Fruit fly (Drosophila melanogaster) whole organism, embryonic: ENCODE measurements around the gene HIP-R.

Experiments used
- Atf-2 ChIP-seq: fragments of 200-800 bp; sonication (Bioruptor generic); optimal IDR thresholded peaks from 2 replicates; lab custom pipeline; 2016; ENCODE audit warnings: missing biosample characterization, missing genetic modification characterization
- CG10321 ChIP-seq: fragments of 200-800 bp; sonication (Bioruptor generic); IDR thresholded peaks from 2 replicates; pipeline ENCODE4 v1.3.6; 2022; ENCODE audit warnings: missing biosample characterization, missing genetic modification characterization
- CG10462 ChIP-seq: fragments of 200-800 bp; sonication (Bioruptor generic); optimal IDR thresholded peaks from 2 replicates; lab custom pipeline; 2016; ENCODE audit warnings: missing biosample characterization, missing genetic modification characterization
- CG10565 ChIP-seq: fragments of 200-800 bp; sonication (Bioruptor generic); optimal IDR thresholded peaks from 3 replicates; lab custom pipeline; 2016; ENCODE audit warnings: missing biosample characterization, mild to moderate bottlenecking, missing genetic modification characterization
- CG11093 ChIP-seq: fragments of 200-800 bp; sonication (Bioruptor generic); IDR thresholded peaks from 3 replicates; pipeline ENCODE4 v1.3.6; 2022; ENCODE audit warnings: missing biosample characterization, missing genetic modification characterization
- CG12104 ChIP-seq: fragments of 200-800 bp; sonication (Bioruptor generic); optimal IDR thresholded peaks from 3 replicates; lab custom pipeline; 2016; ENCODE audit warnings: missing biosample characterization, missing genetic modification characterization
- CG12299 ChIP-seq: fragments of 200-800 bp; sonication (Bioruptor generic); optimal IDR thresholded peaks from 2 replicates; lab custom pipeline; 2018; ENCODE audit warnings: missing biosample characterization, mild to moderate bottlenecking, missing genetic modification characterization
- CG12659 ChIP-seq: fragments of 200-800 bp; sonication (Bioruptor generic); optimal IDR thresholded peaks from 3 replicates; lab custom pipeline; 2017; ENCODE audit warnings: mild to moderate bottlenecking, missing biosample characterization, missing genetic modification reagents, missing genetic modification characterization
- CG12744 ChIP-seq: fragments of 200-800 bp; sonication (Bioruptor generic); optimal IDR thresholded peaks from 2 replicates; lab custom pipeline; 2016; ENCODE audit warnings: missing biosample characterization, missing genetic modification characterization
- CG14050 ChIP-seq: fragments of 200-800 bp; sonication (Bioruptor generic); IDR thresholded peaks from 3 replicates; pipeline ENCODE4 v1.3.6; 2022; ENCODE audit warnings: missing biosample characterization, missing genetic modification characterization
- CG14965 ChIP-seq: fragments of 200-800 bp; sonication (Bioruptor generic); optimal IDR thresholded peaks from 2 replicates; lab custom pipeline; 2016; ENCODE audit warnings: missing biosample characterization, missing genetic modification characterization, borderline replicate concordance
- CG16779 ChIP-seq: fragments of 200-800 bp; sonication (Bioruptor generic); IDR thresholded peaks from 2 replicates; pipeline ENCODE4 v1.3.6; 2022; ENCODE audit warnings: missing biosample characterization, missing genetic modification characterization
- CG1832 ChIP-seq: fragments of 200-800 bp; sonication (Bioruptor generic); optimal IDR thresholded peaks from 2 replicates; lab custom pipeline; 2017; ENCODE audit warnings: missing biosample characterization, mild to moderate bottlenecking, missing genetic modification characterization, inconsistent platforms
- CG18599 ChIP-seq: fragments of 200-800 bp; sonication (Bioruptor generic); optimal IDR thresholded peaks from 3 replicates; lab custom pipeline; 2017; ENCODE audit warnings: missing biosample characterization, missing genetic modification characterization, mild to moderate bottlenecking, moderate library complexity, missing genetic modification reagents
- CG31365 ChIP-seq: fragments of 200-800 bp; sonication (Bioruptor generic); optimal IDR thresholded peaks from 2 replicates; lab custom pipeline; 2018; ENCODE audit warnings: missing biosample characterization, mild to moderate bottlenecking, missing genetic modification characterization
- CG3281 ChIP-seq: fragments of 200-800 bp; sonication (Bioruptor generic); optimal IDR thresholded peaks from 3 replicates; lab custom pipeline; 2017; ENCODE audit warnings: missing biosample characterization, mild to moderate bottlenecking, missing genetic modification characterization
- CG42726 ChIP-seq: fragments of 200-800 bp; sonication (Bioruptor generic); IDR thresholded peaks from 2 replicates; pipeline ENCODE4 v1.3.6; 2022; ENCODE audit warnings: missing biosample characterization, missing genetic modification characterization; ENCODE audit not compliant: partially characterized antibody
- CG43689 ChIP-seq: fragments of 200-800 bp; sonication (Bioruptor generic); IDR thresholded peaks from 2 replicates; pipeline ENCODE4 v1.3.6; 2022; ENCODE audit warnings: missing biosample characterization, missing genetic modification characterization
- CG6654 ChIP-seq: fragments of 200-800 bp; sonication (Bioruptor generic); optimal IDR thresholded peaks from 2 replicates; lab custom pipeline; 2017; ENCODE audit warnings: missing biosample characterization, mild to moderate bottlenecking, missing genetic modification characterization
- CG7357 ChIP-seq: fragments of 200-800 bp; sonication (Bioruptor generic); IDR thresholded peaks from 3 replicates; pipeline ENCODE4 v1.3.6; 2022; ENCODE audit warnings: missing biosample characterization, missing genetic modification characterization
- CG7839 ChIP-seq: fragments of 200-800 bp; sonication (Bioruptor generic); optimal IDR thresholded peaks from 3 replicates; lab custom pipeline; 2018; ENCODE audit warnings: missing biosample characterization, mild to moderate bottlenecking, missing genetic modification characterization, moderate library complexity
- CG8765 ChIP-seq: fragments of 200-800 bp; sonication (Bioruptor generic); IDR thresholded peaks from 2 replicates; pipeline ENCODE4 v1.3.6; 2022; ENCODE audit warnings: missing biosample characterization, missing genetic modification characterization
- CG8944 ChIP-seq: fragments of 200-800 bp; sonication (Bioruptor generic); optimal IDR thresholded peaks from 3 replicates; lab custom pipeline; 2016; ENCODE audit warnings: missing biosample characterization, missing genetic modification characterization
- CG9215 ChIP-seq: fragments of 200-800 bp; sonication (Bioruptor generic); IDR thresholded peaks from 2 replicates; pipeline ENCODE4 v1.3.6; 2022; ENCODE audit warnings: missing biosample characterization, missing genetic modification characterization
- Dbx ChIP-seq: fragments of 200-800 bp; sonication (Bioruptor generic); IDR thresholded peaks from 3 replicates; pipeline ENCODE4 v1.3.6; 2022; ENCODE audit warnings: missing biosample characterization, missing genetic modification characterization
- Hr51 ChIP-seq, 2 experiments: fragments of 200-800 bp; sonication (Bioruptor generic); optimal IDR thresholded peaks; 2 replicates in 1 of 2; 3 replicates in 1 of 2; lab custom pipeline; 2016 to 2018; ENCODE audit warnings: missing biosample characterization in 2 of 2, missing genetic modification characterization in 2 of 2, mild to moderate bottlenecking in 1 of 2, moderate library complexity in 1 of 2
- MESR4 ChIP-seq: fragments of 200-800 bp; sonication (Bioruptor generic); optimal IDR thresholded peaks from 2 replicates; lab custom pipeline; 2018; ENCODE audit warnings: missing biosample characterization, mild to moderate bottlenecking, missing genetic modification characterization, moderate library complexity
- Med ChIP-seq: fragments of 200-800 bp; sonication (Bioruptor generic); peaks from one replicate; lab custom pipeline; 2016; ENCODE audit warnings: missing biosample characterization, missing genetic modification characterization, mild to moderate bottlenecking, inconsistent platforms, moderate library complexity
- Meics ChIP-seq: fragments of 200-800 bp; sonication (Bioruptor generic); optimal IDR thresholded peaks from 2 replicates; lab custom pipeline; 2017; ENCODE audit warnings: missing biosample characterization, mild to moderate bottlenecking, missing genetic modification characterization
- Sin3A ChIP-seq: fragments of >200 bp; optimal IDR thresholded peaks from 2 replicates; lab custom pipeline; 2018
- abd-A ChIP-seq: fragments of 200-800 bp; sonication (Bioruptor generic); optimal IDR thresholded peaks from 3 replicates; lab custom pipeline; 2019; ENCODE audit warnings: missing biosample characterization, mild to moderate bottlenecking, missing genetic modification characterization, moderate library complexity
- amos ChIP-seq: fragments of 200-800 bp; sonication (Bioruptor generic); IDR thresholded peaks from 2 replicates; pipeline ENCODE4 v1.3.6; 2022; ENCODE audit warnings: missing biosample characterization, missing genetic modification characterization; ENCODE audit not compliant: partially characterized antibody
- bsh ChIP-seq, 2 experiments: fragments of 200-800 bp; sonication (Bioruptor generic); optimal IDR thresholded peaks; 2 replicates each; lab custom pipeline; 2017 to 2018; ENCODE audit warnings: mild to moderate bottlenecking in 2 of 2, missing biosample characterization in 2 of 2, missing genetic modification characterization in 2 of 2, moderate library complexity in 1 of 2
- chm ChIP-seq: fragments of 200-800 bp; sonication (Bioruptor generic); IDR thresholded peaks from 2 replicates; pipeline ENCODE4 v1.3.6; 2022; ENCODE audit warnings: missing biosample characterization, missing genetic modification characterization
- chn ChIP-seq: fragments of 200-800 bp; sonication (Bioruptor generic); optimal IDR thresholded peaks from 2 replicates; lab custom pipeline; 2016; ENCODE audit warnings: missing biosample characterization, missing genetic modification characterization
- corto ChIP-seq: fragments of 200-800 bp; sonication (Bioruptor generic); optimal IDR thresholded peaks from 2 replicates; lab custom pipeline; 2016; ENCODE audit warnings: missing biosample characterization, mild to moderate bottlenecking, missing genetic modification characterization, moderate library complexity
- dysf ChIP-seq: fragments of 200-800 bp; sonication (Bioruptor generic); IDR thresholded peaks from 3 replicates; pipeline ENCODE4 v1.3.6; 2022; ENCODE audit warnings: missing biosample characterization, missing genetic modification characterization
- fd3F ChIP-seq: fragments of 200-800 bp; sonication (Bioruptor generic); optimal IDR thresholded peaks from 2 replicates; lab custom pipeline; 2018; ENCODE audit warnings: missing biosample characterization, mild to moderate bottlenecking, missing genetic modification characterization, moderate library complexity
- lmd ChIP-seq: fragments of 200-800 bp; sonication (Bioruptor generic); IDR thresholded peaks from 2 replicates; pipeline ENCODE4 v1.3.6; 2022; ENCODE audit warnings: missing biosample characterization, missing genetic modification characterization
- lola ChIP-seq, 3 experiments: fragments of >200 bp in 2 of 3; fragments of 200-800 bp in 1 of 3; sonication (Bioruptor generic) in 1 of 3; optimal IDR thresholded peaks; 2 replicates each; lab custom pipeline; 2017 to 2019; ENCODE audit warnings: missing biosample characterization in 3 of 3, missing genetic modification characterization in 3 of 3, mild to moderate bottlenecking in 1 of 3, moderate library complexity in 1 of 3
- pb ChIP-seq: fragments of 200-800 bp; sonication (Bioruptor generic); optimal IDR thresholded peaks from 3 replicates; lab custom pipeline; 2016; ENCODE audit warnings: missing biosample characterization, missing genetic modification characterization
- pho ChIP-seq: fragments of 200-800 bp; sonication (Bioruptor generic); optimal IDR thresholded peaks from 2 replicates; lab custom pipeline; 2016; ENCODE audit warnings: missing biosample characterization, missing genetic modification characterization
- pnt ChIP-seq: fragments of 200-800 bp; sonication (Bioruptor generic); optimal IDR thresholded peaks from 3 replicates; lab custom pipeline; 2016; ENCODE audit warnings: missing biosample characterization, missing genetic modification characterization
- sd ChIP-seq: fragments of 200-800 bp; sonication (Bioruptor generic); optimal IDR thresholded peaks from 3 replicates; lab custom pipeline; 2018; ENCODE audit warnings: missing biosample characterization, mild to moderate bottlenecking, missing genetic modification characterization, moderate library complexity
- sens-2 ChIP-seq: fragments of 200-800 bp; sonication (Bioruptor generic); IDR thresholded peaks from 2 replicates; pipeline ENCODE4 v1.3.6; 2022; ENCODE audit warnings: missing biosample characterization, missing genetic modification characterization
- sisA ChIP-seq: fragments of 200-800 bp; sonication (Bioruptor generic); IDR thresholded peaks from 2 replicates; pipeline ENCODE4 v1.3.6; 2022; ENCODE audit warnings: missing biosample characterization, missing genetic modification characterization
- slou ChIP-seq: fragments of 200-800 bp; sonication (Bioruptor generic); optimal IDR thresholded peaks from 3 replicates; lab custom pipeline; 2016; ENCODE audit warnings: missing biosample characterization, missing genetic modification characterization
- sob ChIP-seq: fragments of 200-800 bp; sonication (Bioruptor generic); IDR thresholded peaks from 2 replicates; pipeline ENCODE4 v1.3.6; 2022; ENCODE audit warnings: missing biosample characterization, missing genetic modification characterization
- vnd ChIP-seq: fragments of 200-800 bp; sonication (Bioruptor generic); IDR thresholded peaks from 3 replicates; pipeline ENCODE4 v1.3.6; 2022; ENCODE audit warnings: missing biosample characterization, missing genetic modification characterization; ENCODE audit not compliant: partially characterized antibody
- vvl ChIP-seq: fragments of 200-800 bp; sonication (Bioruptor generic); IDR thresholded peaks from 2 replicates; pipeline ENCODE4 v1.3.6; 2022; ENCODE audit warnings: missing biosample characterization, missing genetic modification characterization

Gene HIP-R

dm6 chrX:3761318-3762081 lies 28.3 kb upstream of the HIP-R start (continued):
- TF ChIP-seq corto (peak; percentile 58), CG10565 (GFP tag; lab: Kevin White, UChicago) (no peak), vnd (GFP tag; lab: Robert Waterston, UW) (no peak), CG12299 (tag; lab: Kevin White, UChicago) (no peak), CG42726 (GFP tag; lab: Robert Waterston, UW) (no peak), sob (GFP tag; lab: Robert Waterston, UW) (no peak), Atf-2 (GFP tag; lab: Kevin White, UChicago) (peak; percentile 25), pho (no peak), CG1832 (no peak), sisA (GFP tag; lab: Robert Waterston, UW) (no peak), CG8944 (GFP tag; lab: Kevin White, UChicago) (no peak), pb (GFP tag; lab: Kevin White, UChicago) (no peak), sens-2 (GFP tag; lab: Robert Waterston, UW) (no peak), CG12744 (no peak), MESR4 (GFP tag; lab: Kevin White, UChicago) (no peak), CG10462 (GFP tag; lab: Kevin White, UChicago) (no peak), Med (GFP tag; lab: Kevin White, UChicago) (peak; percentile 77), CG10321 (GFP tag; lab: Robert Waterston, UW) (no peak), fd3F (peak; percentile 19), chm (no peak), pnt (GFP tag; lab: Kevin White, UChicago) (no peak), CG11093 (GFP tag; lab: Robert Waterston, UW) (no peak), CG31365 (tag; lab: Kevin White, UChicago) (no peak), CG14050 (no peak), lmd (GFP tag; lab: Robert Waterston, UW) (peak; percentile 34; the same call in 1 of the 2 replicates), slou (GFP tag; lab: Kevin White, UChicago) (no peak), CG12104 (GFP tag; lab: Kevin White, UChicago) (no peak), Hr51 (GFP tag; optimal IDR thresholded peaks at IDR 0.05; lab: Kevin White, UChicago) (peak in 1 of 2 experiments; percentile 49), CG16779 (no peak), vvl (GFP tag; lab: Robert Waterston, UW) (no peak; the same call in 1 of the 2 replicates), abd-A (no peak), CG14965 (GFP tag; lab: Kevin White, UChicago) (no peak), Sin3A (lab: Kevin White, UChicago) (no peak), bsh (GFP tag; optimal IDR thresholded peaks at IDR 0.05; lab: Kevin White, UChicago) (peak in 1 of 2 experiments; percentile 30), CG3281 (GFP tag; lab: Kevin White, UChicago) (peak; percentile 33), CG7839 (peak; percentile 64), Dbx (no peak), CG6654 (GFP tag; lab: Kevin White, UChicago) (no peak), Meics (GFP tag; lab: Kevin White, UChicago) (peak; percentile 18), CG12659 (peak; percentile 15), CG7357 (GFP tag; lab: Robert Waterston, UW) (no peak), amos (GFP tag; lab: Robert Waterston, UW) (no peak), dysf (GFP tag; lab: Robert Waterston, UW) (peak; percentile 55; the same call in 2 of the 3 replicates), chn (no peak), CG18599 (GFP tag; lab: Kevin White, UChicago) (no peak), sd (tag; lab: Kevin White, UChicago) (peak; percentile 7), CG8765 (GFP tag; lab: Robert Waterston, UW) (no peak), CG43689 (GFP tag; lab: Robert Waterston, UW) (no peak), lola (GFP tag; optimal IDR thresholded peaks at IDR 0.05; lab: Kevin White, UChicago) (no peak), CG9215 (GFP tag; lab: Robert Waterston, UW) (no peak)
